Fruit fly (Drosophila melanogaster): ENCODE results near the gene ine.

dm6 chr2L:4476672-4477273, at the start of gene ine:
- TF ChIP-seq tap (tag; optimal IDR thresholded peaks at IDR 0.05) (no peak), sd (tag; optimal IDR thresholded peaks at IDR 0.05) (peak; percentile 77), Scr (GFP tag; IDR thresholded peaks at IDR 0.05; ENCODE audit: partially characterized antibody) (no peak), Nf-YC (tag; optimal IDR thresholded peaks at IDR 0.05) (no peak), chn (GFP tag; optimal IDR thresholded peaks at IDR 0.05) (no peak), Dad (GFP tag; optimal IDR thresholded peaks at IDR 0.05) (no peak), CG34376 (GFP tag; optimal IDR thresholded peaks at IDR 0.05) (no peak), D19A (tag; optimal IDR thresholded peaks at IDR 0.05) (no peak), CG16815 (GFP tag; optimal IDR thresholded peaks at IDR 0.05) (no peak)
